Fruit fly (Drosophila melanogaster): ENCODE data around the gene Spase22-23.
A peak's percentile ranks its signal among the peaks of the same experiment; 100 is the strongest.

Spase22-23 gene

dm6 chr3R:24252494-24252893 is 22.7 kb upstream of the Spase22-23 start, which contains the start of gene beta-PheRS:
TSS of gene beta-PheRS (minus strand) at chr3R:24252679.
- TF ChIP-seq fd96Ca (GFP tag; IDR thresholded peaks at IDR 0.05): peak; percentile 11; the same call in 1 of the 3 replicates
- no peak for TF ChIP-seq CG8301 (tag; optimal IDR thresholded peaks at IDR 0.05)

- no peak for TF ChIP-seq CG34367 (tag; optimal IDR thresholded peaks at IDR 0.05)
- TF ChIP-seq CG13204 (GFP tag; optimal IDR thresholded peaks at IDR 0.05): no peak
- no peak for TF ChIP-seq CG4496 (GFP tag; IDR thresholded peaks at IDR 0.05)
- TF ChIP-seq CG9948 (tag; optimal IDR thresholded peaks at IDR 0.05): no peak
Measured at dm6 chr3R:24234721-24235120, 4.9 kb upstream of the Spase22-23 start.

- TF ChIP-seq CG12605 (GFP tag; IDR thresholded peaks at IDR 0.05): 0 out of 2 replicates have a peak, but pooled peaks have one; percentile 7
- no peak for TF ChIP-seq CG10348 (GFP tag; IDR thresholded peaks at IDR 0.05)
- peak; percentile 80 for TF ChIP-seq EcR (GFP tag; optimal IDR thresholded peaks at IDR 0.05)
Measured at dm6 chr3R:24234162-24234529, 4.3 kb upstream of the Spase22-23 start.

dm6 chr3R:24233366-24234161 is 3.7 kb upstream of the Spase22-23 start:
- TF ChIP-seq CG9948 (tag; optimal IDR thresholded peaks at IDR 0.05): peak; percentile 8
- TF ChIP-seq CG15710 (tag; optimal IDR thresholded peaks at IDR 0.05): peak; percentile 16
- peak; percentile 76; the same call in 2 of the 3 replicates for TF ChIP-seq CG4496 (GFP tag; IDR thresholded peaks at IDR 0.05)
- no peak for TF ChIP-seq CG13204 (GFP tag; optimal IDR thresholded peaks at IDR 0.05)

dm6 chr3R:24231914-24232313 is 2.1 kb upstream of the Spase22-23 start:
- no peak for TF ChIP-seq CG10348 (GFP tag; IDR thresholded peaks at IDR 0.05)
- 0 out of 3 replicates have a peak, but pooled peaks have one; percentile 10 for TF ChIP-seq fd96Ca (GFP tag; IDR thresholded peaks at IDR 0.05)

DNA sequence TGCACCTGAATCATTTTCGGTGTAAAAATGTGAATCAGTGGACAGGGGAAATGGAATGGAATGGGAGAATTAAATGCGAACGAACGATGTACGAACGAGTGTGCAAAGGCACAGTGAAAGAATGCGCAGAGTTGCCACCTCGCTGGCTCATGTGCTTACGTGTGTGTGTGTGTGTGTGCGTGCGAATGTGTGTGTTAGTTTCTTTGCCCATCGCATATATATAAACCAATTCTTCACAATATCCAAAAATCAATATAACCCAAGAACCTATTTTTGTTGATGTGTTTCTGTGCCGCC is 1.3 kb upstream of the Spase22-23 start:
- TF ChIP-seq Snoo (tag; optimal IDR thresholded peaks at IDR 0.05) (no peak), CG32121 (GFP tag; IDR thresholded peaks at IDR 0.05) (no peak), CG15710 (tag; optimal IDR thresholded peaks at IDR 0.05) (no peak), CG17806 (tag; optimal IDR thresholded peaks at IDR 0.05) (no peak), rn (GFP tag; IDR thresholded peaks at IDR 0.05) (no peak), CG8301 (tag; optimal IDR thresholded peaks at IDR 0.05) (no peak), Ets98B (GFP tag; IDR thresholded peaks at IDR 0.05) (no peak), CG14655 (GFP tag; optimal IDR thresholded peaks at IDR 0.05) (no peak), CG8159 (tag; optimal IDR thresholded peaks at IDR 0.05) (no peak), CG34367 (tag; optimal IDR thresholded peaks at IDR 0.05) (no peak), CG12605 (GFP tag; IDR thresholded peaks at IDR 0.05) (no peak), Pif1A (GFP tag; optimal IDR thresholded peaks at IDR 0.05) (no peak), fd96Ca (GFP tag; IDR thresholded peaks at IDR 0.05) (peak; percentile 31; the same call in 1 of the 3 replicates), CG9948 (tag; optimal IDR thresholded peaks at IDR 0.05) (no peak), gl (tag; optimal IDR thresholded peaks at IDR 0.05) (no peak), CG10348 (GFP tag; IDR thresholded peaks at IDR 0.05) (no peak), EcR (GFP tag; optimal IDR thresholded peaks at IDR 0.05) (peak; percentile 41)

DNA sequence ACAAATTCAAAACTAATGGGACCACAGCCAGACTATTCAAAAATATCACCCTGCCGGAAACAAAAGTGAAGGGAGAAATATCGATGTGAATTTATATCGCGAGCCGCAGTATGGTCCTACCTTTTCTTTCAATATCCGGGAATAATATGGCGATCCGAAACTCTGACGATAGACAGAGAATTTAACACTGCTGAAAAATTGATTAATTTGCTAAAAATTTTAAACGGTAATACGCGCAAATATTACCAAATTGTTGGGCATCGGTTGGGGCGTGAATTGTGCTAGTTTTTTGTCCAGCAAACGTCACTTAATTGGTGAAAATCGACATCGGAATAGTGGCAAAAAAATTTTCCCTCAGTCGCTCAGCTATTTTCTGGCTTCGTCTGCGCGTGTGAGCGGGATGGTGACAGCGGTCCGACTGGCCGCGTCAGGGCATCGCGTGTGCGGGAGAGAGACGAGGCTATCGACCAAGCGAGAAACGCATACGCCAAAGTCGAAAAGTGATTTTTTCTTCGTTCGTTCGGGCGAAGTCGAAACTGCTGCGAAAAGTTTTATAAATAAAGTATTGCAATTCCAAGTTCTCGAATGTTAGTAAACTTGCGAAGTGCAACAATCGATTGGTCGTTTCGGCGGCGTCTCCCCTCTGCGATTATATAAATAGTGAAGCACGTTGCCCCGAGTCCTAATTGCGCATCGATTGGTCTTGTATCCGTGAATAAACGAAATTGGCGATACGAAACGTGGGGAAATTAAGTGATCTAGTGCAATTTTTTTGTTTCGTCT is 779 bp upstream of the Spase22-23 start, which contains the start of gene mask:
mask (plus strand) TSS at position 140 of the 783 bp plus-strand sequence.
- TF ChIP-seq fd96Ca (GFP tag; IDR thresholded peaks at IDR 0.05): no peak
- no peak for TF ChIP-seq Pif1B (GFP tag; optimal IDR thresholded peaks at IDR 0.05)
- TF ChIP-seq CG13204 (GFP tag; optimal IDR thresholded peaks at IDR 0.05): no peak
- TF ChIP-seq Snoo (tag; optimal IDR thresholded peaks at IDR 0.05): peak; percentile 81
- peak; percentile 37 for TF ChIP-seq gl (tag; optimal IDR thresholded peaks at IDR 0.05)
- TF ChIP-seq CG14655 (GFP tag; optimal IDR thresholded peaks at IDR 0.05): no peak
- no peak for TF ChIP-seq EcR (GFP tag; optimal IDR thresholded peaks at IDR 0.05)
- TF ChIP-seq Ets98B (GFP tag; IDR thresholded peaks at IDR 0.05): peak; percentile 20
- peak; percentile 43 for TF ChIP-seq CG15710 (tag; optimal IDR thresholded peaks at IDR 0.05)
- no peak for TF ChIP-seq CG10348 (GFP tag; IDR thresholded peaks at IDR 0.05)
- TF ChIP-seq CG17806 (tag; optimal IDR thresholded peaks at IDR 0.05): no peak
- 0 out of 2 replicates have a peak, but pooled peaks have one; percentile 6 for TF ChIP-seq CG12605 (GFP tag; IDR thresholded peaks at IDR 0.05)
- no peak for TF ChIP-seq CG32121 (GFP tag; IDR thresholded peaks at IDR 0.05)
- no peak for TF ChIP-seq D1 (tag; optimal IDR thresholded peaks at IDR 0.05)
- TF ChIP-seq CG34367 (tag; optimal IDR thresholded peaks at IDR 0.05): peak; percentile 67
- TF ChIP-seq CG9948 (tag; optimal IDR thresholded peaks at IDR 0.05): no peak
- TF ChIP-seq rn (GFP tag; IDR thresholded peaks at IDR 0.05): no peak
- peak; percentile 30 for TF ChIP-seq Pif1A (GFP tag; optimal IDR thresholded peaks at IDR 0.05)
- TF ChIP-seq CG8301 (tag; optimal IDR thresholded peaks at IDR 0.05): no peak
- peak; percentile 33 for TF ChIP-seq CG8159 (tag; optimal IDR thresholded peaks at IDR 0.05)
- TF ChIP-seq CG4496 (GFP tag; IDR thresholded peaks at IDR 0.05): peak; percentile 75
